Fruit fly (Drosophila melanogaster): ENCODE measurements around the gene Cyp313a5.

DNA sequence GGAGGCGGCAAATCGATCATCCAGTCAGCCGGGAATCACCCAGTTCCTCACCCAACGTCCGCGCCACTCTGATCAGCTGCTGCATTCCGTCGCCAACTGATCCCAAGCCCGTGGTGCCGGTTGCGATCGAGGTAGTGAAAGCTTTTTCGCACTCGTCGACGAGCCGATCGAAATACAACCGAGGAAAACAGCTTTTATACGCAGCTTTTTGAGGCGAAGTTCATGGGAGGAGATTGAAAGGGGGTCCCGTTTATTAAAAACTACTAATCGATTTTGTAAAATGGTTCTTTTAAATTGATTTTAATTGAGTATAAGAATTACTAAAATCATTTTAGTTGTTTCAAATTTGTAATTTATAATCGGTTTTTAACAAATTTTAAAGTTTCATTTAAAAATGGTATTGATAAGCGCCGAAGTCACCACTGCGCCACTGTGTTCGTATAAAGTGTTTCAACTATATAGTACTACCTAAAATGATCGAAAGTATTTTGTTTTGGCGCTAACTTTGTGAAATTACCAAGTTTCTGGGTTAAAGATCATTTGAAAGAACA is 13.0 kb downstream of the Cyp313a5 start, which contains the start of gene CG4860:
- TF ChIP-seq CG32006 (GFP tag; optimal IDR thresholded peaks at IDR 0.05) = peak; percentile 86
- peak; percentile 89 for TF ChIP-seq achi (GFP tag; optimal IDR thresholded peaks at IDR 0.05)
- peak; percentile 89 for TF ChIP-seq OdsH (GFP tag; optimal IDR thresholded peaks at IDR 0.05)
- peak; percentile 82 for TF ChIP-seq Gug (GFP tag; IDR thresholded peaks at IDR 0.05)
- TF ChIP-seq CG11762 (GFP tag; optimal IDR thresholded peaks at IDR 0.05; ENCODE audit: insufficient read depth) = peak; percentile 77
- TF ChIP-seq CG3032 (tag; optimal IDR thresholded peaks at IDR 0.05) = peak; percentile 82
- peak; percentile 87 for TF ChIP-seq CG6792 (GFP tag; optimal IDR thresholded peaks at IDR 0.05)
- TF ChIP-seq CG16779 (tag; optimal IDR thresholded peaks at IDR 0.05) = peak; percentile 61
- TF ChIP-seq CG7368 (GFP tag; optimal IDR thresholded peaks at IDR 0.05) = peak; percentile 87
- peak; percentile 67 for TF ChIP-seq CG11902 (GFP tag; optimal IDR thresholded peaks at IDR 0.05)
- peak; percentile 88 for TF ChIP-seq Sox14 (GFP tag; optimal IDR thresholded peaks at IDR 0.05)
- TF ChIP-seq CG6808 (GFP tag; optimal IDR thresholded peaks at IDR 0.05) = peak; percentile 70
